Fruit fly (Drosophila melanogaster) whole organism, embryonic: ENCODE data around the gene loaf.
A peak's percentile ranks its signal among the peaks of the same experiment; 100 is the strongest.

ENCODE experiments used
- Atf-2 ChIP-seq: fragments of 200-800 bp; sonication (Bioruptor generic); optimal IDR thresholded peaks from 2 replicates; lab custom pipeline; 2016; ENCODE audit warnings: missing biosample characterization, missing genetic modification characterization
- Bteb2 ChIP-seq: fragments of 200-800 bp; sonication (Bioruptor generic); optimal IDR thresholded peaks from 2 replicates; lab custom pipeline; 2016; ENCODE audit warnings: missing biosample characterization, missing genetic modification characterization
- CG10147 ChIP-seq: fragments of 200-800 bp; sonication (Bioruptor generic); optimal IDR thresholded peaks from 2 replicates; lab custom pipeline; 2019; ENCODE audit warnings: missing biosample characterization, mild to moderate bottlenecking, missing genetic modification characterization, moderate library complexity
- CG10209 ChIP-seq: fragments of 200-800 bp; sonication (Bioruptor generic); optimal IDR thresholded peaks from 3 replicates; lab custom pipeline; 2017; ENCODE audit warnings: missing biosample characterization, mild to moderate bottlenecking, missing genetic modification characterization, missing genetic modification reagents
- CG10462 ChIP-seq: fragments of 200-800 bp; sonication (Bioruptor generic); optimal IDR thresholded peaks from 2 replicates; lab custom pipeline; 2016; ENCODE audit warnings: missing biosample characterization, missing genetic modification characterization
- CG11247 ChIP-seq: fragments of 200-800 bp; sonication (Bioruptor generic); IDR thresholded peaks from 2 replicates; pipeline ENCODE4 v1.3.6; 2022; ENCODE audit warnings: missing biosample characterization, missing genetic modification characterization
- CG12744 ChIP-seq: fragments of 200-800 bp; sonication (Bioruptor generic); optimal IDR thresholded peaks from 2 replicates; lab custom pipeline; 2016; ENCODE audit warnings: missing biosample characterization, missing genetic modification characterization
- CG13624 ChIP-seq: fragments of 200-800 bp; sonication (Bioruptor generic); optimal IDR thresholded peaks from 2 replicates; lab custom pipeline; 2016; ENCODE audit warnings: missing biosample characterization, missing genetic modification characterization
- CG14710 ChIP-seq: fragments of 200-800 bp; sonication (Bioruptor generic); optimal IDR thresholded peaks from 3 replicates; lab custom pipeline; 2019; ENCODE audit warnings: missing biosample characterization, mild to moderate bottlenecking, missing genetic modification characterization, moderate library complexity
- CG14860 ChIP-seq: fragments of 200-800 bp; sonication (Bioruptor generic); IDR thresholded peaks from 3 replicates; pipeline ENCODE4 v1.3.6; 2022; ENCODE audit warnings: missing biosample characterization, missing genetic modification characterization; ENCODE audit not compliant: partially characterized antibody
- CG16813 ChIP-seq: fragments of 200-800 bp; sonication (Bioruptor generic); IDR thresholded peaks from 3 replicates; pipeline ENCODE4 v1.3.6; 2022; ENCODE audit warnings: missing biosample characterization, missing genetic modification characterization; ENCODE audit not compliant: partially characterized antibody
- CG16863 ChIP-seq: fragments of 200-800 bp; sonication (Bioruptor generic); optimal IDR thresholded peaks from 3 replicates; lab custom pipeline; 2016; ENCODE audit warnings: missing biosample characterization, missing genetic modification characterization
- CG1832 ChIP-seq: fragments of 200-800 bp; sonication (Bioruptor generic); optimal IDR thresholded peaks from 2 replicates; lab custom pipeline; 2017; ENCODE audit warnings: missing biosample characterization, mild to moderate bottlenecking, missing genetic modification characterization, inconsistent platforms
- CG18764 ChIP-seq: fragments of 200-800 bp; sonication (Bioruptor generic); optimal IDR thresholded peaks from 3 replicates; lab custom pipeline; 2016; ENCODE audit warnings: missing biosample characterization, missing genetic modification characterization
- CG2116 ChIP-seq: fragments of 200-800 bp; sonication (Bioruptor generic); optimal IDR thresholded peaks from 3 replicates; lab custom pipeline; 2018; ENCODE audit warnings: missing biosample characterization, mild to moderate bottlenecking, missing genetic modification characterization
- CG2712 ChIP-seq: fragments of 200-800 bp; optimal IDR thresholded peaks from 3 replicates; lab custom pipeline; 2019; ENCODE audit warnings: missing biosample characterization, mild to moderate bottlenecking, missing genetic modification characterization, moderate library complexity
- CG31441 ChIP-seq: fragments of 200-800 bp; sonication (Bioruptor generic); IDR thresholded peaks from 2 replicates; pipeline ENCODE4 v1.3.6; 2022; ENCODE audit warnings: missing biosample characterization, missing genetic modification characterization
- CG33213 ChIP-seq: fragments of 200-800 bp; sonication (Bioruptor generic); optimal IDR thresholded peaks from 3 replicates; lab custom pipeline; 2016; ENCODE audit warnings: missing biosample characterization, missing genetic modification characterization
- CG4854 ChIP-seq: fragments of 200-800 bp; sonication (Bioruptor generic); optimal IDR thresholded peaks from 2 replicates; lab custom pipeline; 2016; ENCODE audit warnings: missing biosample characterization, missing genetic modification characterization, inconsistent platforms
- CG7745 ChIP-seq: fragments of 200-800 bp; sonication (Bioruptor generic); optimal IDR thresholded peaks from 2 replicates; lab custom pipeline; 2018; ENCODE audit warnings: missing biosample characterization, mild to moderate bottlenecking, missing genetic modification characterization, moderate library complexity
- CG8089 ChIP-seq: fragments of 200-800 bp; sonication (Bioruptor generic); optimal IDR thresholded peaks from 3 replicates; lab custom pipeline; 2016; ENCODE audit warnings: missing biosample characterization, missing genetic modification characterization
- CG9932 ChIP-seq: fragments of 200-800 bp; sonication (Bioruptor generic); IDR thresholded peaks from 2 replicates; pipeline ENCODE4 v1.3.6; 2022; ENCODE audit warnings: missing biosample characterization, missing genetic modification characterization
- CoRest ChIP-seq: fragments of 200-800 bp; sonication (Bioruptor generic); optimal IDR thresholded peaks from 3 replicates; lab custom pipeline; 2018; ENCODE audit warnings: missing biosample characterization, mild to moderate bottlenecking, missing genetic modification characterization, moderate library complexity
- Dp ChIP-seq: fragments of 200-800 bp; sonication (Bioruptor generic); optimal IDR thresholded peaks from 2 replicates; lab custom pipeline; 2018; ENCODE audit warnings: missing biosample characterization, mild to moderate bottlenecking, missing genetic modification characterization, moderate library complexity
- ERR ChIP-seq: fragments of 200-800 bp; sonication (Bioruptor generic); optimal IDR thresholded peaks from 2 replicates; lab custom pipeline; 2016; ENCODE audit warnings: missing biosample characterization, missing genetic modification characterization
- Eip74EF ChIP-seq, 2 experiments: fragments of 200-800 bp in 1 of 2; fragments of >200 bp in 1 of 2; sonication (Bioruptor generic) in 1 of 2; optimal IDR thresholded peaks; 2 replicates each; lab custom pipeline; 2017 to 2019; ENCODE audit warnings: missing biosample characterization in 2 of 2, missing genetic modification characterization in 2 of 2, mild to moderate bottlenecking in 1 of 2, moderate library complexity in 1 of 2
- HLH54F ChIP-seq: fragments of 200-800 bp; sonication (Bioruptor generic); optimal IDR thresholded peaks from 3 replicates; lab custom pipeline; 2016; ENCODE audit warnings: missing biosample characterization, missing genetic modification characterization
- Hey ChIP-seq: fragments of 200-800 bp; sonication (Bioruptor generic); optimal IDR thresholded peaks from 3 replicates; lab custom pipeline; 2018; ENCODE audit warnings: missing biosample characterization, mild to moderate bottlenecking, missing genetic modification characterization
- Lpt ChIP-seq: fragments of >200 bp; optimal IDR thresholded peaks from 2 replicates; lab custom pipeline; 2018; ENCODE audit warnings: missing biosample characterization, missing genetic modification characterization
- PHDP ChIP-seq: fragments of 200-800 bp; sonication (Bioruptor generic); optimal IDR thresholded peaks from 3 replicates; lab custom pipeline; 2018; ENCODE audit warnings: missing biosample characterization, mild to moderate bottlenecking, missing genetic modification characterization, moderate library complexity
- Poxn ChIP-seq: fragments of 200-800 bp; sonication (Bioruptor generic); IDR thresholded peaks from 2 replicates; pipeline ENCODE4 v1.3.6; 2022; ENCODE audit warnings: missing biosample characterization, missing genetic modification characterization
- YL-1 ChIP-seq: fragments of 200-800 bp; sonication (Bioruptor generic); optimal IDR thresholded peaks from 3 replicates; lab custom pipeline; 2017; ENCODE audit warnings: missing biosample characterization, mild to moderate bottlenecking, missing genetic modification characterization
- ash1 ChIP-seq: fragments of 200-800 bp; sonication (Bioruptor generic); optimal IDR thresholded peaks from 2 replicates; lab custom pipeline; 2018; ENCODE audit warnings: missing biosample characterization, mild to moderate bottlenecking, missing genetic modification characterization
- crol ChIP-seq: fragments of 200-800 bp; sonication (Bioruptor generic); IDR thresholded peaks from 2 replicates; pipeline ENCODE4 v1.3.6; 2022; ENCODE audit warnings: missing biosample characterization, missing genetic modification characterization
- da ChIP-seq: fragments of 200-800 bp; sonication (Bioruptor generic); optimal IDR thresholded peaks from 2 replicates; lab custom pipeline; 2016; ENCODE audit warnings: missing biosample characterization, missing genetic modification characterization
- dysf ChIP-seq: fragments of 200-800 bp; sonication (Bioruptor generic); IDR thresholded peaks from 3 replicates; pipeline ENCODE4 v1.3.6; 2022; ENCODE audit warnings: missing biosample characterization, missing genetic modification characterization
- fd3F ChIP-seq: fragments of 200-800 bp; sonication (Bioruptor generic); optimal IDR thresholded peaks from 2 replicates; lab custom pipeline; 2018; ENCODE audit warnings: missing biosample characterization, mild to moderate bottlenecking, missing genetic modification characterization, moderate library complexity
- fu2 ChIP-seq: fragments of 200-800 bp; sonication (Bioruptor generic); optimal IDR thresholded peaks from 2 replicates; lab custom pipeline; 2016; ENCODE audit warnings: missing biosample characterization, missing genetic modification characterization
- gem ChIP-seq: fragments of 200-800 bp; sonication (Bioruptor generic); optimal IDR thresholded peaks from 2 replicates; lab custom pipeline; 2019; ENCODE audit warnings: missing biosample characterization, mild to moderate bottlenecking, missing genetic modification characterization, moderate library complexity
- hb ChIP-seq: fragments of 200-800 bp; sonication (Bioruptor generic); IDR thresholded peaks from 3 replicates; pipeline ENCODE4 v1.3.6; 2022; ENCODE audit warnings: missing biosample characterization, missing genetic modification characterization; ENCODE audit not compliant: partially characterized antibody
- jigr1 ChIP-seq: fragments of 200-800 bp; sonication (Bioruptor generic); IDR thresholded peaks from 3 replicates; pipeline ENCODE4 v1.3.6; 2022; ENCODE audit warnings: missing biosample characterization, missing genetic modification characterization
- kay ChIP-seq: fragments of 200-800 bp; sonication (Bioruptor generic); optimal IDR thresholded peaks from 2 replicates; lab custom pipeline; 2016; ENCODE audit warnings: missing biosample characterization, missing genetic modification characterization
- lbe ChIP-seq: fragments of 200-800 bp; sonication (Bioruptor generic); optimal IDR thresholded peaks from 2 replicates; lab custom pipeline; 2016; ENCODE audit warnings: missing biosample characterization, mild to moderate bottlenecking, missing genetic modification characterization
- mld ChIP-seq: fragments of 200-800 bp; sonication (Bioruptor generic); IDR thresholded peaks from 3 replicates; pipeline ENCODE4 v1.3.6; 2022; ENCODE audit warnings: missing biosample characterization, missing genetic modification characterization; ENCODE audit not compliant: partially characterized antibody
- nerfin-1 ChIP-seq: fragments of 200-800 bp; sonication (Bioruptor generic); optimal IDR thresholded peaks from 3 replicates; lab custom pipeline; 2019; ENCODE audit warnings: missing biosample characterization, mild to moderate bottlenecking, missing genetic modification characterization, moderate library complexity
- oc ChIP-seq: fragments of 200-800 bp; sonication (Bioruptor generic); optimal IDR thresholded peaks from 2 replicates; lab custom pipeline; 2018; ENCODE audit warnings: missing biosample characterization, mild to moderate bottlenecking, missing genetic modification characterization, moderate library complexity
- peb ChIP-seq: fragments of 200-800 bp; sonication (Bioruptor generic); IDR thresholded peaks from 2 replicates; pipeline ENCODE4 v1.3.6; 2022; ENCODE audit warnings: missing biosample characterization, missing genetic modification characterization
- pho ChIP-seq: fragments of 200-800 bp; sonication (Bioruptor generic); optimal IDR thresholded peaks from 2 replicates; lab custom pipeline; 2016; ENCODE audit warnings: missing biosample characterization, missing genetic modification characterization
- pzg ChIP-seq: fragments of 200-800 bp; sonication (Bioruptor generic); optimal IDR thresholded peaks from 3 replicates; lab custom pipeline; 2018; ENCODE audit warnings: missing biosample characterization, mild to moderate bottlenecking, missing genetic modification characterization, moderate library complexity
- sens ChIP-seq: fragments of 200-800 bp; sonication (Bioruptor generic); peaks from one replicate; lab custom pipeline; 2016; ENCODE audit warnings: missing biosample characterization, missing genetic modification characterization
- ttk ChIP-seq: fragments of 200-800 bp; sonication (Bioruptor generic); IDR thresholded peaks from 2 replicates; pipeline ENCODE4 v2.1.2; 2022; ENCODE audit warnings: missing biosample characterization, missing genetic modification characterization

loaf gene

dm6 chr3L:11789773-11790172 lies 23.8 kb upstream of the loaf start, which contains the start of gene Pi3K68D (continued):
- no peak for TF ChIP-seq CG31441 (GFP tag; lab: Robert Waterston, UW)
- TF ChIP-seq sens, result peak; percentile 70
- TF ChIP-seq CG7745, result no peak
- TF ChIP-seq CoRest, result peak; percentile 41
- TF ChIP-seq ash1 (GFP tag; lab: Kevin White, UChicago), result no peak
- TF ChIP-seq CG13624 (GFP tag; lab: Kevin White, UChicago), result peak; percentile 52
- no peak for TF ChIP-seq oc
- TF ChIP-seq YL-1 (GFP tag; lab: Kevin White, UChicago), result peak; percentile 39
- no peak for TF ChIP-seq CG10462 (GFP tag; lab: Kevin White, UChicago)
- no peak for TF ChIP-seq CG16863
- TF ChIP-seq CG12744 (GFP tag; lab: Kevin White, UChicago), result no peak
- TF ChIP-seq CG10209 (GFP tag; lab: Kevin White, UChicago), result no peak
- peak; percentile 96 for TF ChIP-seq pzg (GFP tag; lab: Kevin White, UChicago)
- no peak for TF ChIP-seq Bteb2 (GFP tag; lab: Kevin White, UChicago)
- no peak for TF ChIP-seq jigr1 (GFP tag; lab: Robert Waterston, UW)
- TF ChIP-seq CG4854 (GFP tag; lab: Kevin White, UChicago), result peak; percentile 9
- TF ChIP-seq Poxn (GFP tag; lab: Robert Waterston, UW), result no peak
- TF ChIP-seq Lpt, result no peak
- no peak for TF ChIP-seq fd3F (GFP tag; lab: Kevin White, UChicago)
- 0 out of 2 replicates have a peak, but pooled peaks have one; percentile 6 for TF ChIP-seq CG11247 (GFP tag; lab: Robert Waterston, UW)
- TF ChIP-seq dysf (GFP tag; lab: Robert Waterston, UW), result no peak
- TF ChIP-seq gem (tag; lab: Kevin White, UChicago), result no peak
- no peak for TF ChIP-seq ttk (GFP tag; lab: Robert Waterston, UW)
- no peak for TF ChIP-seq kay (GFP tag; lab: Kevin White, UChicago)
- peak; percentile 25 for TF ChIP-seq ERR
- no peak for TF ChIP-seq Hey (tag; lab: Kevin White, UChicago)
- no peak for TF ChIP-seq crol (GFP tag; lab: Robert Waterston, UW)
- peak; percentile 83 for TF ChIP-seq CG14860 (GFP tag; lab: Robert Waterston, UW)
- TF ChIP-seq fu2, result no peak
- TF ChIP-seq lbe (GFP tag; lab: Kevin White, UChicago), result peak; percentile 39
- no peak for TF ChIP-seq CG8089 (GFP tag; lab: Kevin White, UChicago)
- TF ChIP-seq da (GFP tag; lab: Kevin White, UChicago), result no peak
- no peak for TF ChIP-seq PHDP (tag; lab: Kevin White, UChicago)
- no peak for TF ChIP-seq Atf-2 (GFP tag; lab: Kevin White, UChicago)
- no peak for TF ChIP-seq Eip74EF (GFP tag; optimal IDR thresholded peaks at IDR 0.05; lab: Kevin White, UChicago)
- TF ChIP-seq CG14710, result peak; percentile 63
- peak; percentile 43; the same call in 1 of the 2 replicates for TF ChIP-seq CG9932 (GFP tag; lab: Robert Waterston, UW)
- TF ChIP-seq CG1832, result no peak
- TF ChIP-seq CG2712 (tag; lab: Kevin White, UChicago), result peak; percentile 29
- TF ChIP-seq CG33213 (GFP tag; lab: Kevin White, UChicago), result peak; percentile 31
- TF ChIP-seq nerfin-1 (tag; lab: Kevin White, UChicago), result no peak
- peak; percentile 94 for TF ChIP-seq CG16813 (GFP tag; lab: Robert Waterston, UW)
- peak; percentile 77 for TF ChIP-seq Dp (GFP tag; lab: Kevin White, UChicago)
- TF ChIP-seq mld, result peak; percentile 76; the same call in 2 of the 3 replicates
- TF ChIP-seq HLH54F (GFP tag; lab: Kevin White, UChicago), result peak; percentile 20
- TF ChIP-seq CG2116 (GFP tag; lab: Kevin White, UChicago), result peak; percentile 83
- peak; percentile 90 for TF ChIP-seq hb
- peak; percentile 1 for TF ChIP-seq CG10147
- TF ChIP-seq CG18764 (GFP tag; lab: Kevin White, UChicago), result no peak
- TF ChIP-seq pho (GFP tag; lab: Kevin White, UChicago), result peak; percentile 16
- no peak for TF ChIP-seq peb (GFP tag; lab: Robert Waterston, UW)
